Fruit fly (Drosophila melanogaster) whole organism, embryonic: ENCODE results near the gene Mccc1.

ENCODE experiments used
- Adf1 ChIP-seq: fragments of 200-800 bp; sonication (Bioruptor generic); IDR thresholded peaks from 2 replicates; pipeline ENCODE4 v1.3.6; 2022; ENCODE audit warnings: missing biosample characterization, missing genetic modification characterization
- Bgb ChIP-seq: fragments of 200-800 bp; sonication (Bioruptor generic); IDR thresholded peaks from 2 replicates; pipeline ENCODE4 v1.3.6; 2022; ENCODE audit warnings: missing biosample characterization, missing genetic modification characterization; ENCODE audit not compliant: partially characterized antibody
- CG10274 ChIP-seq: fragments of 200-800 bp; sonication (Bioruptor generic); optimal IDR thresholded peaks from 3 replicates; lab custom pipeline; 2017; ENCODE audit warnings: missing biosample characterization, mild to moderate bottlenecking, missing genetic modification characterization
- CG10431 ChIP-seq: fragments of 200-800 bp; sonication (Bioruptor generic); optimal IDR thresholded peaks from 3 replicates; lab custom pipeline; 2018; ENCODE audit warnings: missing biosample characterization, mild to moderate bottlenecking, missing genetic modification characterization
- CG13287 ChIP-seq: fragments of 200-800 bp; sonication (Bioruptor generic); IDR thresholded peaks from 2 replicates; pipeline ENCODE4 v1.3.6; 2022; ENCODE audit warnings: missing biosample characterization, missing genetic modification characterization; ENCODE audit not compliant: partially characterized antibody
- CG13894 ChIP-seq: fragments of 200-800 bp; sonication (Bioruptor generic); optimal IDR thresholded peaks from 3 replicates; lab custom pipeline; 2018; ENCODE audit warnings: missing biosample characterization, mild to moderate bottlenecking, missing genetic modification characterization, moderate library complexity
- CG15514 ChIP-seq: fragments of 200-800 bp; sonication (Bioruptor generic); optimal IDR thresholded peaks from 3 replicates; lab custom pipeline; 2017; ENCODE audit warnings: missing biosample characterization, missing genetic modification characterization, mild to moderate bottlenecking, moderate library complexity, missing genetic modification reagents
- CG17186 ChIP-seq: fragments of 200-800 bp; sonication (Bioruptor generic); optimal IDR thresholded peaks from 3 replicates; lab custom pipeline; 2017; ENCODE audit warnings: missing biosample characterization, missing genetic modification reagents, missing genetic modification characterization
- CG2116 ChIP-seq: fragments of 200-800 bp; sonication (Bioruptor generic); optimal IDR thresholded peaks from 3 replicates; lab custom pipeline; 2018; ENCODE audit warnings: missing biosample characterization, mild to moderate bottlenecking, missing genetic modification characterization
- CG30020 ChIP-seq: fragments of 200-800 bp; optimal IDR thresholded peaks from 2 replicates; lab custom pipeline; 2019; ENCODE audit warnings: missing biosample characterization, mild to moderate bottlenecking, missing genetic modification characterization, moderate library complexity
- CG34224 ChIP-seq: fragments of 200-800 bp; sonication (Bioruptor generic); IDR thresholded peaks from 3 replicates; pipeline ENCODE4 v1.3.6; 2022; ENCODE audit warnings: missing biosample characterization, missing genetic modification characterization; ENCODE audit not compliant: partially characterized antibody
- CG4282 ChIP-seq: fragments of 200-800 bp; sonication (Bioruptor generic); optimal IDR thresholded peaks from 2 replicates; lab custom pipeline; 2016; ENCODE audit warnings: missing biosample characterization, missing genetic modification characterization
- CG5953 ChIP-seq: fragments of 200-800 bp; sonication (Bioruptor generic); IDR thresholded peaks from 2 replicates; pipeline ENCODE4 v1.3.6; 2022; ENCODE audit warnings: missing biosample characterization, missing genetic modification characterization
- CG6791 ChIP-seq: fragments of 200-800 bp; sonication (Bioruptor generic); IDR thresholded peaks from 3 replicates; pipeline ENCODE4 v1.3.6; 2022; ENCODE audit warnings: missing biosample characterization, missing genetic modification characterization; ENCODE audit not compliant: partially characterized antibody
- CG7357 ChIP-seq: fragments of 200-800 bp; sonication (Bioruptor generic); IDR thresholded peaks from 3 replicates; pipeline ENCODE4 v1.3.6; 2022; ENCODE audit warnings: missing biosample characterization, missing genetic modification characterization
- CG7928 ChIP-seq: fragments of 200-800 bp; sonication (Bioruptor generic); optimal IDR thresholded peaks from 2 replicates; lab custom pipeline; 2017; ENCODE audit warnings: missing biosample characterization, mild to moderate bottlenecking, missing genetic modification characterization
- CG8478 ChIP-seq: fragments of >200 bp; optimal IDR thresholded peaks from 2 replicates; lab custom pipeline; 2018
- CG8924 ChIP-seq: fragments of 200-800 bp; optimal IDR thresholded peaks from 3 replicates; lab custom pipeline; 2019; ENCODE audit warnings: missing biosample characterization, mild to moderate bottlenecking, missing genetic modification characterization, moderate library complexity
- CG9797 ChIP-seq: fragments of 200-800 bp; sonication (Bioruptor generic); optimal IDR thresholded peaks from 3 replicates; lab custom pipeline; 2018; ENCODE audit warnings: missing biosample characterization, mild to moderate bottlenecking, missing genetic modification characterization
- CTCF ChIP-seq: fragments of 200-800 bp; sonication (Bioruptor generic); optimal IDR thresholded peaks from 2 replicates; lab custom pipeline; 2017; ENCODE audit warnings: missing biosample characterization, mild to moderate bottlenecking, missing genetic modification characterization, moderate library complexity
- Dad ChIP-seq: fragments of 200-800 bp; sonication (Bioruptor generic); optimal IDR thresholded peaks from 3 replicates; lab custom pipeline; 2016; ENCODE audit warnings: missing biosample characterization, missing genetic modification characterization
- Dref ChIP-seq: fragments of 200-800 bp; sonication (Bioruptor generic); IDR thresholded peaks from 2 replicates; pipeline ENCODE4 v1.3.6; 2022; ENCODE audit warnings: missing biosample characterization, missing genetic modification characterization
- E2f1 ChIP-seq: fragments of 200-800 bp; sonication (Bioruptor generic); IDR thresholded peaks from 2 replicates; pipeline ENCODE4 v1.3.6; 2022; ENCODE audit warnings: missing biosample characterization, missing genetic modification characterization
- E2f2 ChIP-seq: fragments of 200-800 bp; sonication (Bioruptor generic); IDR thresholded peaks from 2 replicates; pipeline ENCODE4 v1.3.6; 2022; ENCODE audit warnings: missing biosample characterization, missing genetic modification characterization
- Ets65A ChIP-seq: fragments of 200-800 bp; sonication (Bioruptor generic); peaks from one replicate; lab custom pipeline; 2016; ENCODE audit warnings: missing biosample characterization, missing genetic modification characterization
- Ets97D ChIP-seq: fragments of 200-800 bp; sonication (Bioruptor generic); optimal IDR thresholded peaks from 3 replicates; lab custom pipeline; 2016; ENCODE audit warnings: missing biosample characterization, missing genetic modification characterization
- HLH3B ChIP-seq: fragments of 200-800 bp; sonication (Bioruptor generic); IDR thresholded peaks from 2 replicates; pipeline ENCODE4 v1.3.6; 2022; ENCODE audit warnings: missing biosample characterization, missing genetic modification characterization
- Hr3 ChIP-seq: fragments of 200-800 bp; sonication (Bioruptor generic); optimal IDR thresholded peaks from 3 replicates; lab custom pipeline; 2016; ENCODE audit warnings: missing biosample characterization, missing genetic modification characterization
- Lhr ChIP-seq: fragments of 200-800 bp; sonication (Bioruptor generic); optimal IDR thresholded peaks from 3 replicates; lab custom pipeline; 2017; ENCODE audit warnings: mild to moderate bottlenecking, missing biosample characterization, missing genetic modification reagents, missing genetic modification characterization
- Max ChIP-seq: fragments of 200-800 bp; sonication (Bioruptor generic); optimal IDR thresholded peaks from 2 replicates; lab custom pipeline; 2016; ENCODE audit warnings: missing biosample characterization, mild to moderate bottlenecking, missing genetic modification characterization
- Mes4 ChIP-seq: fragments of 200-800 bp; sonication (Bioruptor generic); optimal IDR thresholded peaks from 2 replicates; lab custom pipeline; 2016; ENCODE audit warnings: missing biosample characterization, missing genetic modification characterization
- Rfx ChIP-seq: fragments of 200-800 bp; sonication (Bioruptor generic); IDR thresholded peaks from 2 replicates; pipeline ENCODE4 v1.3.6; 2022; ENCODE audit warnings: missing biosample characterization, missing genetic modification characterization
- Sry-δ ChIP-seq: fragments of 200-800 bp; sonication (Bioruptor generic); optimal IDR thresholded peaks from 2 replicates; lab custom pipeline; 2016; ENCODE audit warnings: missing biosample characterization, missing genetic modification characterization
- abd-A ChIP-seq: fragments of 200-800 bp; sonication (Bioruptor generic); optimal IDR thresholded peaks from 3 replicates; lab custom pipeline; 2019; ENCODE audit warnings: missing biosample characterization, mild to moderate bottlenecking, missing genetic modification characterization, moderate library complexity
- bbx ChIP-seq: fragments of 200-800 bp; sonication (Bioruptor generic); IDR thresholded peaks from 2 replicates; pipeline ENCODE4 v1.3.6; 2022; ENCODE audit warnings: missing biosample characterization, missing genetic modification characterization; ENCODE audit not compliant: partially characterized antibody
- chinmo ChIP-seq: fragments of 200-800 bp; sonication (Bioruptor generic); IDR thresholded peaks from 4 replicates; pipeline ENCODE4 v1.3.6; 2022; ENCODE audit warnings: missing biosample characterization, missing genetic modification characterization; ENCODE audit not compliant: partially characterized antibody
- ci ChIP-seq: fragments of 200-800 bp; sonication (Bioruptor generic); IDR thresholded peaks from 3 replicates; pipeline ENCODE4 v1.3.6; 2022; ENCODE audit warnings: missing biosample characterization, missing genetic modification characterization
- dm ChIP-seq: fragments of 200-800 bp; sonication (Bioruptor generic); optimal IDR thresholded peaks from 3 replicates; lab custom pipeline; 2016; ENCODE audit warnings: missing biosample characterization, missing genetic modification characterization
- esg ChIP-seq: fragments of 200-800 bp; sonication (Bioruptor generic); conservative IDR thresholded peaks from 2 replicates; pipeline ENCODE4 v1.3.6; 2022; ENCODE audit warnings: missing biosample characterization, missing genetic modification characterization
- ewg ChIP-seq: fragments of 200-800 bp; sonication (Bioruptor generic); optimal IDR thresholded peaks from 3 replicates; lab custom pipeline; 2017; ENCODE audit warnings: mild to moderate bottlenecking, missing biosample characterization, missing genetic modification reagents, missing genetic modification characterization
- her ChIP-seq: fragments of 200-800 bp; sonication (Bioruptor generic); optimal IDR thresholded peaks from 2 replicates; lab custom pipeline; 2016; ENCODE audit warnings: missing biosample characterization, missing genetic modification characterization
- knrl ChIP-seq: fragments of 200-800 bp; sonication (Bioruptor generic); IDR thresholded peaks from 3 replicates; pipeline ENCODE4 v1.3.6; 2022; ENCODE audit warnings: missing biosample characterization, missing genetic modification characterization; ENCODE audit not compliant: partially characterized antibody
- otp ChIP-seq: fragments of 200-800 bp; sonication (Bioruptor generic); IDR thresholded peaks from 3 replicates; pipeline ENCODE4, ENCODE4 v1.3.6; 2022; ENCODE audit warnings: missing biosample characterization, missing genetic modification characterization
- sd ChIP-seq: fragments of 200-800 bp; sonication (Bioruptor generic); optimal IDR thresholded peaks from 3 replicates; lab custom pipeline; 2018; ENCODE audit warnings: missing biosample characterization, mild to moderate bottlenecking, missing genetic modification characterization, moderate library complexity
- sqz ChIP-seq: fragments of 200-800 bp; sonication (Bioruptor generic); optimal IDR thresholded peaks from 3 replicates; lab custom pipeline; 2018; ENCODE audit warnings: missing biosample characterization, mild to moderate bottlenecking, missing genetic modification characterization
- tll ChIP-seq, 2 experiments: fragments of 200-800 bp in 1 of 2; fragments of >200 bp in 1 of 2; sonication (Bioruptor generic) in 1 of 2; optimal IDR thresholded peaks; 2 replicates each; lab custom pipeline; 2017 to 2019; ENCODE audit warnings: missing biosample characterization in 2 of 2, missing genetic modification characterization in 2 of 2, mild to moderate bottlenecking in 1 of 2, moderate library complexity in 1 of 2
- tup ChIP-seq: fragments of 200-800 bp; sonication (Bioruptor generic); optimal IDR thresholded peaks from 2 replicates; lab custom pipeline; 2016; ENCODE audit warnings: missing biosample characterization, mild to moderate bottlenecking, missing genetic modification characterization, moderate library complexity
- zen2 ChIP-seq: fragments of 200-800 bp; sonication (Bioruptor generic); IDR thresholded peaks from 3 replicates; pipeline ENCODE4 v1.3.6; 2022; ENCODE audit warnings: missing biosample characterization, missing genetic modification characterization; ENCODE audit not compliant: partially characterized antibody
- zfh2 ChIP-seq: fragments of 200-800 bp; sonication (Bioruptor generic); optimal IDR thresholded peaks from 2 replicates; lab custom pipeline; 2016; ENCODE audit warnings: missing biosample characterization, missing genetic modification characterization

The Mccc1 gene

DNA sequence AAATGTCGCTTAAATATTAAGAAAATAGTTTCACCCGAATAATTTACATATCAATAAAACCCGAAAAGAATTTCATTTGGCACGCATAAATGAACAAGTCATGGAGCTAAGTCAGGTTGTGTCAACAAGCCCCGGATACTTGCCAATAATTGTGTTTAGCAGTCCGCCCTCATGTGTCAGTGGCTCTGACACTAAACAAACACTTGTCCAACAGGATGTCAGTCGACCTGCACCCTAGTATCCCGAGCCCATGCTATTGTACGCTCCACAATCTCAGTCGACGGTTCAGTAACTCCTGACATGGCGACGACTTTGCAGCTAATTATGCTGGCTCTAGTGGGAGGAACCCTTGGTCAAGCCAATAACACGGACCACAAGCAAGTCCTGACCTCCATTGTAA is 7.0 kb upstream of the Mccc1 start, which contains the start of gene Ir100a (continued):
- no peak for TF ChIP-seq Mes4
- TF ChIP-seq knrl (GFP tag; lab: Robert Waterston, UW) = no peak
- TF ChIP-seq CG5953 = no peak
- TF ChIP-seq CG10431 (GFP tag; lab: Kevin White, UChicago) = no peak
- no peak for TF ChIP-seq E2f2 (GFP tag; lab: Robert Waterston, UW)
- TF ChIP-seq zfh2 (GFP tag; lab: Kevin White, UChicago) = no peak
- TF ChIP-seq CG13894 (tag; lab: Kevin White, UChicago) = no peak

DNA sequence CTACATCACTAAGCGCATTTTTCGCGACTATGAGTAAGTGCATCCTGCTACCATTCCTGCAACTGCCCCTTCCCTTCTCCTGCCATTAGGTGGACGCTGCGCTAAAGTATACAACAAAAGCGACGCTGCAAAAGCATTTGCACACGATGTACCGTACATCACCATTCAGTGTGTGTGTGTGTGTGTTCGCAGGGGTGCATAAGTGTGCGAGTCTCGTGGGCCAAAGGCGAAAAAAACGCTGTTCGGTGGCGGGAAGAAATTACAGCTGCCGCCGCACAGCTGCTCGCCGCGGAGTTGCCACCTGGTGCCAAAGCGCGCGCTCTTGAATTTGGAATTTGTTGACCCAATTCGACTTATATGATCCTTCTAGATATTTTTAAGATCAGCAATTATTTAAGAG is 750 bp upstream of the Mccc1 start:
- no peak for TF ChIP-seq abd-A (tag; lab: Kevin White, UChicago)
- TF ChIP-seq sd = no peak
- peak; percentile 23 for TF ChIP-seq Max (GFP tag; lab: Kevin White, UChicago)
- peak; percentile 81 for TF ChIP-seq CG15514
- TF ChIP-seq zen2 (GFP tag; lab: Robert Waterston, UW) = 0 out of 3 replicates have a peak, but pooled peaks have one; percentile 62
- peak; percentile 59 for TF ChIP-seq Ets97D (GFP tag; lab: Kevin White, UChicago)
- peak; percentile 4; the same call in 1 of the 2 replicates for TF ChIP-seq CG13287 (GFP tag; lab: Robert Waterston, UW)
- TF ChIP-seq Lhr (GFP tag; lab: Kevin White, UChicago) = peak; percentile 14
- TF ChIP-seq CG30020 (tag; lab: Kevin White, UChicago) = peak; percentile 54
- TF ChIP-seq otp (GFP tag; lab: Robert Waterston, UW) = no peak
- peak; percentile 76 for TF ChIP-seq CG8478 (lab: Kevin White, UChicago)
- TF ChIP-seq CG7928 = peak; percentile 81
- peak; percentile 45; the same call in 1 of the 2 replicates for TF ChIP-seq Dref (GFP tag; lab: Robert Waterston, UW)
- TF ChIP-seq bbx = peak; percentile 37
- peak; percentile 23; the same call in 1 of the 3 replicates for TF ChIP-seq CG34224
- TF ChIP-seq CG9797 (GFP tag; lab: Kevin White, UChicago) = peak; percentile 28
- peak; percentile 56; the same call in 1 of the 3 replicates for TF ChIP-seq ci (GFP tag; lab: Robert Waterston, UW)
- TF ChIP-seq CG10274 (GFP tag; lab: Kevin White, UChicago) = no peak
- peak; percentile 86; the same call in 2 of the 4 replicates for TF ChIP-seq chinmo (GFP tag; lab: Robert Waterston, UW)
- TF ChIP-seq Bgb (GFP tag; lab: Robert Waterston, UW) = peak; percentile 26; the same call in 1 of the 2 replicates
- peak; percentile 96 for TF ChIP-seq sqz (GFP tag; lab: Kevin White, UChicago)
- peak; percentile 45 for TF ChIP-seq Adf1 (GFP tag; lab: Robert Waterston, UW)
- peak; percentile 24 for TF ChIP-seq ewg (GFP tag; lab: Kevin White, UChicago)
- 0 out of 3 replicates have a peak, but pooled peaks have one; percentile 40 for TF ChIP-seq CG6791 (GFP tag; lab: Robert Waterston, UW)
- TF ChIP-seq CG8924 (tag; lab: Kevin White, UChicago) = peak; percentile 6
- TF ChIP-seq HLH3B (GFP tag; lab: Robert Waterston, UW) = no peak
- peak; percentile 40; the same call in 1 of the 2 replicates for TF ChIP-seq Rfx
- TF ChIP-seq Dad (GFP tag; lab: Kevin White, UChicago) = no peak
- TF ChIP-seq CG17186 = peak; percentile 66
- TF ChIP-seq Sry-δ = peak; percentile 16
- TF ChIP-seq her (GFP tag; lab: Kevin White, UChicago) = peak; percentile 7
- peak; percentile 39 for TF ChIP-seq CG2116 (GFP tag; lab: Kevin White, UChicago)
- peak; percentile 89 for TF ChIP-seq dm
- no peak for TF ChIP-seq Ets65A
- TF ChIP-seq CTCF (GFP tag; lab: Kevin White, UChicago) = peak; percentile 66
- TF ChIP-seq CG7357 (GFP tag; lab: Robert Waterston, UW) = no peak
- TF ChIP-seq tll (GFP tag; optimal IDR thresholded peaks at IDR 0.05; lab: Kevin White, UChicago) = no peak
- TF ChIP-seq esg (GFP tag; lab: Robert Waterston, UW) = no peak
- peak; percentile 77 for TF ChIP-seq Hr3
- no peak for TF ChIP-seq CG4282 (GFP tag; lab: Kevin White, UChicago)
- no peak for TF ChIP-seq tup (GFP tag; lab: Kevin White, UChicago)
- TF ChIP-seq E2f1 (GFP tag; lab: Robert Waterston, UW) = peak; percentile 87
